Fruit fly (Drosophila melanogaster) Kc167 (cell line): Measurements from ENCODE around the gene PAN3.

ENCODE experiments used
- Myc ChIP-seq: fragments of >200 bp; optimal IDR thresholded peaks from 2 replicates; lab custom pipeline; 2017; ENCODE audit warnings: missing external identifiers
- Sin3A ChIP-seq: fragments of >200 bp; optimal IDR thresholded peaks from 2 replicates; lab custom pipeline; 2018; ENCODE audit warnings: missing external identifiers
- h ChIP-seq: fragments of >200 bp; optimal IDR thresholded peaks from 3 replicates; lab custom pipeline; 2018; ENCODE audit warnings: missing external identifiers
- insv ChIP-seq: fragments of >200 bp; optimal IDR thresholded peaks from 3 replicates; lab custom pipeline; 2018; ENCODE audit warnings: missing external identifiers
- psq ChIP-seq: fragments of >200 bp; optimal IDR thresholded peaks from 2 replicates; lab custom pipeline; 2017; ENCODE audit warnings: missing external identifiers
- ttk ChIP-seq: sonication (Bioruptor generic); optimal IDR thresholded peaks from 2 replicates; lab custom pipeline; 2017; ENCODE audit warnings: missing external identifiers

Gene PAN3

dm6 chr3L:3083329-3084083, 12.6 kb downstream of the PAN3 start:
- TF ChIP-seq ttk (lab: Kevin White, UChicago) (no peak), insv (lab: Kevin White, UChicago) (no peak), Sin3A (lab: Kevin White, UChicago) (no peak), Myc (no peak), h (no peak), psq (no peak)

- TF ChIP-seq h (no peak), Myc (no peak), psq (no peak), insv (lab: Kevin White, UChicago) (no peak), Sin3A (lab: Kevin White, UChicago) (no peak), ttk (lab: Kevin White, UChicago) (no peak)
Measured at dm6 chr3L:3089012-3089411, 18.1 kb downstream of the PAN3 start.

- no peak for TF ChIP-seq h
- no peak for TF ChIP-seq Sin3A (lab: Kevin White, UChicago)
- TF ChIP-seq psq = no peak
- no peak for TF ChIP-seq insv (lab: Kevin White, UChicago)
- TF ChIP-seq ttk (lab: Kevin White, UChicago) = no peak
- TF ChIP-seq Myc = no peak
Measured at dm6 chr3L:3090581-3091345, 19.8 kb downstream of the PAN3 start.

dm6 chr3L:3095590-3095989, 24.7 kb downstream of the PAN3 start:
- no peak for TF ChIP-seq psq
- TF ChIP-seq ttk (lab: Kevin White, UChicago) = no peak
- TF ChIP-seq Myc = no peak
- no peak for TF ChIP-seq Sin3A (lab: Kevin White, UChicago)
- TF ChIP-seq h = no peak
- TF ChIP-seq insv (lab: Kevin White, UChicago) = no peak

- no peak for TF ChIP-seq Myc
- TF ChIP-seq insv (lab: Kevin White, UChicago) = no peak
- TF ChIP-seq h = no peak
- TF ChIP-seq ttk (lab: Kevin White, UChicago) = no peak
- no peak for TF ChIP-seq psq
- TF ChIP-seq Sin3A (lab: Kevin White, UChicago) = no peak
Measured at dm6 chr3L:3096073-3096725, 25.3 kb downstream of the PAN3 start.

dm6 chr3L:3096726-3097597, 26.0 kb downstream of the PAN3 start:
- TF ChIP-seq Myc = no peak
- TF ChIP-seq ttk (lab: Kevin White, UChicago) = no peak
- no peak for TF ChIP-seq psq
- TF ChIP-seq h = no peak
- TF ChIP-seq insv (lab: Kevin White, UChicago) = no peak
- TF ChIP-seq Sin3A (lab: Kevin White, UChicago) = no peak

- TF ChIP-seq Myc = no peak
- TF ChIP-seq insv (lab: Kevin White, UChicago) = no peak
- no peak for TF ChIP-seq psq
- no peak for TF ChIP-seq Sin3A (lab: Kevin White, UChicago)
- no peak for TF ChIP-seq ttk (lab: Kevin White, UChicago)
- TF ChIP-seq h = no peak
Measured at dm6 chr3L:3097598-3097880, 26.6 kb downstream of the PAN3 start.

- no peak for TF ChIP-seq psq
- no peak for TF ChIP-seq Myc
Measured at dm6 chr3L:3098778-3099429, 28.0 kb downstream of the PAN3 start.

dm6 chr3L:3101157-3101556, 30.2 kb downstream of the PAN3 start:
- TF ChIP-seq psq (no peak), Myc (no peak), ttk (lab: Kevin White, UChicago) (no peak), Sin3A (lab: Kevin White, UChicago) (no peak), insv (lab: Kevin White, UChicago) (no peak), h (no peak)

- TF ChIP-seq Myc (no peak), Sin3A (lab: Kevin White, UChicago) (no peak), insv (lab: Kevin White, UChicago) (no peak), h (no peak), ttk (lab: Kevin White, UChicago) (no peak), psq (no peak)
Measured at dm6 chr3L:3102506-3103023, 31.6 kb downstream of the PAN3 start.

- TF ChIP-seq insv (lab: Kevin White, UChicago) (no peak), Sin3A (lab: Kevin White, UChicago) (no peak), Myc (no peak), psq (no peak), h (no peak), ttk (lab: Kevin White, UChicago) (no peak)
Measured at dm6 chr3L:3105531-3105930, 34.6 kb downstream of the PAN3 start.
